Worm (Caenorhabditis elegans) whole organism, late embryonic: ENCODE data around the gene B0244.6.

Source experiments
- C08G9.2 ChIP-seq: sonication (generic microtip); optimal IDR thresholded peaks from 2 replicates; lab custom pipeline; 2016; ENCODE audit warnings: mild to moderate bottlenecking, missing genetic modification characterization, moderate library complexity, missing compliant biosample characterization
- C38D4.7 ChIP-seq: fragments of 200-800 bp; sonication (Bioruptor generic); optimal IDR thresholded peaks from 2 replicates; lab custom pipeline; 2018; ENCODE audit warnings: mild to moderate bottlenecking, missing genetic modification characterization, moderate library complexity, missing compliant biosample characterization
- F13H6.1 ChIP-seq: sonication (generic microtip); optimal IDR thresholded peaks from 2 replicates; lab custom pipeline; 2016; ENCODE audit warnings: missing genetic modification characterization, missing compliant biosample characterization
- T23F11.4 ChIP-seq: fragments of 200-800 bp; sonication (Bioruptor generic); optimal IDR thresholded peaks from 2 replicates; lab custom pipeline; 2018; ENCODE audit warnings: mild to moderate bottlenecking, missing genetic modification characterization, missing compliant biosample characterization
- ahr-1 ChIP-seq: sonication (generic microtip); optimal IDR thresholded peaks from 2 replicates; lab custom pipeline; 2016; ENCODE audit warnings: missing genetic modification characterization, missing compliant biosample characterization
- ama-1 ChIP-seq: fragments of 150-350 bp; optimal IDR thresholded peaks from 2 replicates; lab custom pipeline; 2014
- ceh-18 ChIP-seq: sonication (generic microtip); optimal IDR thresholded peaks from 2 replicates; lab custom pipeline; 2016; ENCODE audit warnings: missing genetic modification characterization, missing compliant biosample characterization
- ceh-19 ChIP-seq: fragments of 200-800 bp; sonication (Bioruptor generic); optimal IDR thresholded peaks from 2 replicates; lab custom pipeline; 2018; ENCODE audit warnings: mild to moderate bottlenecking, missing genetic modification characterization, missing compliant biosample characterization
- ceh-30 ChIP-seq: fragments of 150-350 bp; optimal IDR thresholded peaks from 2 replicates; lab custom pipeline; 2014; ENCODE audit warnings: missing biosample characterization, missing genetic modification characterization
- ceh-31 ChIP-seq: sonication (generic microtip); optimal IDR thresholded peaks from 2 replicates; lab custom pipeline; 2016; ENCODE audit warnings: missing genetic modification characterization, missing compliant biosample characterization
- ceh-45 ChIP-seq: fragments of 200-800 bp; sonication (Bioruptor generic); IDR thresholded peaks from 2 replicates; pipeline ENCODE4 v1.3.6; 2022; ENCODE audit warnings: missing genetic modification reagents, missing genetic modification characterization, missing compliant biosample characterization
- ceh-9 ChIP-seq: sonication (generic microtip); optimal IDR thresholded peaks from 2 replicates; lab custom pipeline; 2016; ENCODE audit warnings: mild to moderate bottlenecking, missing genetic modification characterization, inconsistent platforms, missing compliant biosample characterization
- dmd-4 ChIP-seq: sonication (generic microtip); optimal IDR thresholded peaks from 2 replicates; lab custom pipeline; 2016; ENCODE audit warnings: borderline replicate concordance, missing genetic modification characterization, missing compliant biosample characterization
- dve-1 ChIP-seq: sonication (generic microtip); optimal IDR thresholded peaks from 2 replicates; lab custom pipeline; 2017; ENCODE audit warnings: antibody characterized with exemption, mild to moderate bottlenecking, missing genetic modification characterization, missing compliant biosample characterization
- elt-2 ChIP-seq: sonication (generic microtip); optimal IDR thresholded peaks from 2 replicates; lab custom pipeline; 2016; ENCODE audit warnings: missing genetic modification reagents, missing genetic modification characterization, missing compliant biosample characterization
- elt-4 ChIP-seq: sonication (generic microtip); optimal IDR thresholded peaks from 2 replicates; lab custom pipeline; 2016; ENCODE audit warnings: missing genetic modification characterization, missing compliant biosample characterization
- ets-4 ChIP-seq: sonication (generic microtip); optimal IDR thresholded peaks from 2 replicates; lab custom pipeline; 2016; ENCODE audit warnings: missing genetic modification characterization, missing compliant biosample characterization
- eyg-1 ChIP-seq: sonication (generic microtip); optimal IDR thresholded peaks from 2 replicates; lab custom pipeline; 2016; ENCODE audit warnings: missing genotype, missing genetic modification characterization, missing compliant biosample characterization
- fax-1 ChIP-seq: sonication (generic microtip); optimal IDR thresholded peaks from 2 replicates; lab custom pipeline; 2016; ENCODE audit warnings: missing genotype, missing genetic modification characterization, missing compliant biosample characterization
- fkh-6 ChIP-seq: sonication (generic microtip); optimal IDR thresholded peaks from 2 replicates; lab custom pipeline; 2016; ENCODE audit warnings: missing genetic modification characterization, missing compliant biosample characterization
- gmeb-2 ChIP-seq: sonication (generic microtip); optimal IDR thresholded peaks from 2 replicates; lab custom pipeline; 2016; ENCODE audit warnings: missing genetic modification characterization, inconsistent platforms, missing compliant biosample characterization
- hlh-15 ChIP-seq: sonication (generic microtip); optimal IDR thresholded peaks from 2 replicates; lab custom pipeline; 2016; ENCODE audit warnings: missing genetic modification characterization, missing compliant biosample characterization
- hlh-30 ChIP-seq: sonication (generic microtip); optimal IDR thresholded peaks from 2 replicates; lab custom pipeline; 2017; ENCODE audit warnings: antibody characterized with exemption, missing genetic modification characterization, missing compliant biosample characterization; ENCODE audit not compliant: insufficient read depth
- hlh-6 ChIP-seq: sonication (generic microtip); optimal IDR thresholded peaks from 2 replicates; lab custom pipeline; 2016; ENCODE audit warnings: missing genotype, missing genetic modification characterization, missing compliant biosample characterization
- hlh-8 ChIP-seq: sonication (generic microtip); optimal IDR thresholded peaks from 2 replicates; lab custom pipeline; 2016; ENCODE audit warnings: missing genotype, missing genetic modification characterization, missing compliant biosample characterization
- lin-11 ChIP-seq: fragments of 200-800 bp; sonication (Bioruptor generic); optimal IDR thresholded peaks from 2 replicates; lab custom pipeline; 2018; ENCODE audit warnings: mild to moderate bottlenecking, missing genetic modification characterization, missing compliant biosample characterization
- nfya-1 ChIP-seq: sonication (generic microtip); optimal IDR thresholded peaks from 2 replicates; lab custom pipeline; 2017; ENCODE audit warnings: missing genetic modification characterization, mild to moderate bottlenecking, missing compliant biosample characterization, antibody characterized with exemption, moderate library complexity
- nhr-232 ChIP-seq: sonication (generic microtip); optimal IDR thresholded peaks from 2 replicates; lab custom pipeline; 2016; ENCODE audit warnings: missing genetic modification characterization, missing compliant biosample characterization
- npax-4 ChIP-seq: sonication (generic microtip); optimal IDR thresholded peaks from 2 replicates; lab custom pipeline; 2016; ENCODE audit warnings: missing genetic modification characterization, missing compliant biosample characterization
- pha-2 ChIP-seq: sonication (generic microtip); optimal IDR thresholded peaks from 2 replicates; lab custom pipeline; 2017; ENCODE audit warnings: mild to moderate bottlenecking, missing genetic modification characterization, missing compliant biosample characterization
- pros-1 ChIP-seq: fragments of 150-350 bp; optimal IDR thresholded peaks from 2 replicates; lab custom pipeline; 2014; ENCODE audit warnings: missing biosample characterization, missing genetic modification reagents, missing genetic modification characterization
- sdc-2 ChIP-seq: sonication (generic microtip); optimal IDR thresholded peaks from 2 replicates; lab custom pipeline; 2016; ENCODE audit warnings: missing genotype, missing genetic modification characterization, missing compliant biosample characterization
- sox-4 ChIP-seq: sonication (generic microtip); optimal IDR thresholded peaks from 2 replicates; lab custom pipeline; 2017; ENCODE audit warnings: mild to moderate bottlenecking, missing genetic modification characterization, inconsistent platforms, missing compliant biosample characterization
- syd-9 ChIP-seq: sonication (generic microtip); optimal IDR thresholded peaks from 2 replicates; lab custom pipeline; 2016; ENCODE audit warnings: mild to moderate bottlenecking, missing genetic modification characterization, moderate library complexity, missing compliant biosample characterization
- tbx-7 ChIP-seq: sonication (generic microtip); optimal IDR thresholded peaks from 2 replicates; lab custom pipeline; 2016; ENCODE audit warnings: missing genotype, missing genetic modification characterization, missing compliant biosample characterization
- ttx-3 ChIP-seq: sonication (generic microtip); optimal IDR thresholded peaks from 2 replicates; lab custom pipeline; 2016; ENCODE audit warnings: missing genetic modification reagents, missing genetic modification characterization, missing compliant biosample characterization
- unc-3 ChIP-seq, 2 experiments: fragments of 200-800 bp in 1 of 2; sonication (Bioruptor generic) in 1 of 2; sonication (generic microtip) in 1 of 2; conservative IDR thresholded peaks in 1 of 2; optimal IDR thresholded peaks in 1 of 2; 2 replicates each; pipeline versions ENCODE4 v1.3.6 to Lab custom; 2016 to 2022; ENCODE audit warnings: missing compliant biosample characterization in 2 of 2, missing genetic modification characterization in 2 of 2, missing genetic modification reagents in 1 of 2
- unc-42 ChIP-seq: sonication (generic microtip); optimal IDR thresholded peaks from 2 replicates; lab custom pipeline; 2016; ENCODE audit warnings: missing genotype, missing genetic modification characterization, missing compliant biosample characterization
- unc-55 ChIP-seq: sonication (generic microtip); optimal IDR thresholded peaks from 2 replicates; lab custom pipeline; 2017; ENCODE audit warnings: missing biosample characterization, missing genetic modification reagents, missing genetic modification characterization
- unc-86 ChIP-seq: sonication (generic microtip); optimal IDR thresholded peaks from 2 replicates; lab custom pipeline; 2016; ENCODE audit warnings: missing genetic modification characterization, missing compliant biosample characterization
- zip-5 ChIP-seq: sonication (generic microtip); optimal IDR thresholded peaks from 2 replicates; lab custom pipeline; 2016; ENCODE audit warnings: missing genetic modification characterization, missing compliant biosample characterization
- ztf-16 ChIP-seq: sonication (generic microtip); optimal IDR thresholded peaks from 2 replicates; lab custom pipeline; 2017; ENCODE audit warnings: missing genetic modification characterization, missing compliant biosample characterization

Gene B0244.6

ce11 chrIII:5697963-5698730, 39.7 kb upstream of the B0244.6 start, which contains the start of the genes lgg-3 and rgs-5:
lgg-3 (minus strand) TSS chrIII:5698013.
rgs-5 (plus strand) TSS chrIII:5698555.
- no peak for TF ChIP-seq ceh-45
- TF ChIP-seq unc-86 (tag; lab: Kevin White, UChicago): no peak
- TF ChIP-seq hlh-30: no peak
- peak; percentile 2 for TF ChIP-seq ets-4 (tag; lab: Kevin White, UChicago)
- TF ChIP-seq unc-42 (tag; lab: Kevin White, UChicago): peak; percentile 18
- TF ChIP-seq ceh-19 (GFP tag; lab: Kevin White, UChicago): no peak
- TF ChIP-seq sox-4: no peak
- TF ChIP-seq nfya-1 (tag; lab: Kevin White, UChicago): peak; percentile 21
- TF ChIP-seq pha-2 (tag; lab: Kevin White, UChicago): no peak
- no peak for TF ChIP-seq nhr-232 (tag; lab: Kevin White, UChicago)
- TF ChIP-seq ceh-9 (tag; lab: Kevin White, UChicago): no peak
- TF ChIP-seq zip-5 (tag; lab: Kevin White, UChicago): no peak
- TF ChIP-seq C38D4.7 (GFP tag; lab: Kevin White, UChicago): no peak
- no peak for TF ChIP-seq unc-3 (GFP tag; conservative IDR thresholded peaks at IDR 0.05; lab: Robert Waterston, UW)
- no peak for TF ChIP-seq unc-3 (tag; optimal IDR thresholded peaks at IDR 0.05; lab: Kevin White, UChicago)

- no peak for TF ChIP-seq elt-2 (tag; lab: Kevin White, UChicago)
- no peak for TF ChIP-seq elt-4 (tag; lab: Kevin White, UChicago)
These were observed 36.3 kb upstream of the B0244.6 start for ce11 chrIII:5701491-5701890.

ce11 chrIII:5705228-5705888, 32.5 kb upstream of the B0244.6 start, which contains the start of gene swp-1:
swp-1 (minus strand) TSS chrIII:5705525.
- TF ChIP-seq ceh-30 (tag; lab: Kevin White, UChicago) (no peak), hlh-15 (tag; lab: Kevin White, UChicago) (no peak), ama-1 (lab: Kevin White, UChicago) (no peak), pros-1 (tag; lab: Kevin White, UChicago) (no peak), C08G9.2 (tag; lab: Kevin White, UChicago) (no peak), ahr-1 (tag; lab: Kevin White, UChicago) (no peak), elt-4 (tag; lab: Kevin White, UChicago) (no peak), C38D4.7 (GFP tag; lab: Kevin White, UChicago) (no peak), fkh-6 (tag; lab: Kevin White, UChicago) (no peak), dve-1 (tag; lab: Kevin White, UChicago) (no peak), unc-55 (no peak), ztf-16 (no peak)

- TF ChIP-seq F13H6.1 (tag; lab: Kevin White, UChicago): no peak
- no peak for TF ChIP-seq dmd-4 (tag; lab: Kevin White, UChicago)
- TF ChIP-seq pha-2 (tag; lab: Kevin White, UChicago): no peak
- TF ChIP-seq T23F11.4 (GFP tag; lab: Kevin White, UChicago): no peak
- no peak for TF ChIP-seq unc-3 (GFP tag; conservative IDR thresholded peaks at IDR 0.05; lab: Robert Waterston, UW)
- no peak for TF ChIP-seq unc-3 (tag; optimal IDR thresholded peaks at IDR 0.05; lab: Kevin White, UChicago)
- TF ChIP-seq hlh-15 (tag; lab: Kevin White, UChicago): no peak
- no peak for TF ChIP-seq sdc-2
- TF ChIP-seq ceh-45: no peak
- no peak for TF ChIP-seq ttx-3 (tag; lab: Kevin White, UChicago)
- peak; percentile 60 for TF ChIP-seq ceh-18
- TF ChIP-seq ceh-30 (tag; lab: Kevin White, UChicago): no peak
- no peak for TF ChIP-seq syd-9 (tag; lab: Kevin White, UChicago)
- no peak for TF ChIP-seq tbx-7 (tag; lab: Kevin White, UChicago)
- no peak for TF ChIP-seq fax-1 (tag; lab: Kevin White, UChicago)
- peak; percentile 71 for TF ChIP-seq unc-55
- TF ChIP-seq ceh-9 (tag; lab: Kevin White, UChicago): no peak
- TF ChIP-seq lin-11: no peak
- no peak for TF ChIP-seq gmeb-2 (tag; lab: Kevin White, UChicago)
- no peak for TF ChIP-seq npax-4 (tag; lab: Kevin White, UChicago)
- no peak for TF ChIP-seq hlh-6 (tag; lab: Kevin White, UChicago)
- TF ChIP-seq elt-4 (tag; lab: Kevin White, UChicago): no peak
- TF ChIP-seq hlh-8 (tag; lab: Kevin White, UChicago): no peak
- TF ChIP-seq elt-2 (tag; lab: Kevin White, UChicago): peak; percentile 24
- no peak for TF ChIP-seq eyg-1
- TF ChIP-seq ceh-31 (tag; lab: Kevin White, UChicago): peak; percentile 85
These were observed 31.7 kb upstream of the B0244.6 start, which contains the start of gene rpl-23 for ce11 chrIII:5706077-5706627. rpl-23 (minus strand) TSS chrIII:5706127.
